Worm (Caenorhabditis elegans) whole organism, L2 larva: ENCODE data around the gene F36G3.2.
"Not testable (repeated sequence)": the region's sequence is repeated elsewhere in the genome, so short reads cannot be mapped to it uniquely, and the experiment has no call there.

ENCODE experiments used
- C34F6.9 ChIP-seq: fragments of 150-350 bp; optimal IDR thresholded peaks from 2 replicates; lab custom pipeline; 2014; ENCODE audit warnings: missing biosample characterization, missing genetic modification characterization
- F13H6.1 ChIP-seq: sonication (generic microtip); optimal IDR thresholded peaks from 2 replicates; lab custom pipeline; 2016; ENCODE audit warnings: missing genetic modification characterization, missing compliant biosample characterization
- R02D3.7 ChIP-seq: fragments of 150-350 bp; optimal IDR thresholded peaks from 2 replicates; lab custom pipeline; 2014; ENCODE audit warnings: missing biosample characterization, missing genetic modification characterization
- Y55F3AM.14 ChIP-seq: fragments of 200-800 bp; sonication (Bioruptor generic); optimal IDR thresholded peaks from 2 replicates; lab custom pipeline; 2018; ENCODE audit warnings: mild to moderate bottlenecking, missing genetic modification characterization, missing compliant biosample characterization
- alr-1 ChIP-seq: fragments of 150-350 bp; optimal IDR thresholded peaks from 2 replicates; lab custom pipeline; 2014; ENCODE audit warnings: missing biosample characterization, missing genetic modification characterization
- aly-2 ChIP-seq: fragments of 150-350 bp; optimal IDR thresholded peaks from 2 replicates; lab custom pipeline; 2014; ENCODE audit warnings: missing biosample characterization, missing genetic modification characterization
- ceh-82 ChIP-seq: fragments of 150-350 bp; optimal IDR thresholded peaks from 2 replicates; lab custom pipeline; 2014; ENCODE audit warnings: missing biosample characterization, missing genetic modification characterization
- crh-2 ChIP-seq: sonication (generic microtip); optimal IDR thresholded peaks from 2 replicates; lab custom pipeline; 2017; ENCODE audit warnings: missing biosample characterization, missing genetic modification characterization
- egl-27 ChIP-seq: sonication (generic microtip); optimal IDR thresholded peaks from 3 replicates; lab custom pipeline; 2017; ENCODE audit warnings: missing biosample characterization, missing genetic modification reagents, missing genetic modification characterization
- elt-1 ChIP-seq: fragments of 150-350 bp; optimal IDR thresholded peaks from 2 replicates; lab custom pipeline; 2014; ENCODE audit warnings: missing biosample characterization, missing genetic modification characterization
- fos-1 ChIP-seq: fragments of 150-350 bp; optimal IDR thresholded peaks from 2 replicates; lab custom pipeline; 2014; ENCODE audit warnings: missing biosample characterization, missing genetic modification characterization
- lin-11 ChIP-seq: fragments of 150-350 bp; sonication (generic microtip); optimal IDR thresholded peaks from 2 replicates; lab custom pipeline; 2014; ENCODE audit warnings: missing biosample characterization, missing genetic modification characterization, inconsistent platforms, mixed read lengths
- lsy-2 ChIP-seq, 2 experiments: fragments of 150-350 bp in 1 of 2; sonication (generic microtip) in 1 of 2; optimal IDR thresholded peaks; 2 replicates each; lab custom pipeline; 2014 to 2017; ENCODE audit warnings: missing biosample characterization in 2 of 2, missing genetic modification characterization in 2 of 2
- mab-5 ChIP-seq: fragments of 150-350 bp; optimal IDR thresholded peaks from 2 replicates; lab custom pipeline; 2014; ENCODE audit warnings: missing biosample characterization, missing genetic modification characterization
- mdl-1 ChIP-seq, 2 experiments: fragments of 150-350 bp in 1 of 2; sonication (generic microtip) in 1 of 2; optimal IDR thresholded peaks; 2 replicates each; lab custom pipeline; 2017; ENCODE audit warnings: missing biosample characterization in 2 of 2, missing genetic modification characterization in 2 of 2
- nhr-10 ChIP-seq: sonication (generic microtip); optimal IDR thresholded peaks from 2 replicates; lab custom pipeline; 2017; ENCODE audit warnings: missing biosample characterization, missing genetic modification characterization
- nhr-11 ChIP-seq: fragments of 150-350 bp; optimal IDR thresholded peaks from 2 replicates; lab custom pipeline; 2014; ENCODE audit warnings: missing biosample characterization, missing genetic modification characterization
- nhr-129 ChIP-seq: fragments of 150-350 bp; optimal IDR thresholded peaks from 2 replicates; lab custom pipeline; 2014; ENCODE audit warnings: missing biosample characterization, missing genetic modification characterization
- nhr-21 ChIP-seq: fragments of 150-350 bp; optimal IDR thresholded peaks from 2 replicates; lab custom pipeline; 2014; ENCODE audit warnings: missing biosample characterization, missing genetic modification characterization
- nhr-237 ChIP-seq: fragments of 150-350 bp; optimal IDR thresholded peaks from 2 replicates; lab custom pipeline; 2014; ENCODE audit warnings: missing biosample characterization, missing genetic modification characterization
- nhr-6 ChIP-seq: fragments of 150-350 bp; optimal IDR thresholded peaks from 2 replicates; lab custom pipeline; 2014; ENCODE audit warnings: missing biosample characterization, missing genetic modification characterization
- nhr-77 ChIP-seq: fragments of 150-350 bp; optimal IDR thresholded peaks from 2 replicates; lab custom pipeline; 2014; ENCODE audit warnings: missing biosample characterization, missing genetic modification characterization
- sem-4 ChIP-seq: fragments of 150-350 bp; optimal IDR thresholded peaks from 2 replicates; lab custom pipeline; 2014; ENCODE audit warnings: missing biosample characterization, missing genetic modification reagents, missing genetic modification characterization
- skn-1 ChIP-seq: sonication (generic microtip); optimal IDR thresholded peaks from 2 replicates; lab custom pipeline; 2017; ENCODE audit warnings: missing biosample characterization, missing genetic modification characterization
- sma-3 ChIP-seq: sonication (generic microtip); optimal IDR thresholded peaks from 2 replicates; lab custom pipeline; 2016; ENCODE audit warnings: missing genetic modification reagents, missing genetic modification characterization, missing compliant biosample characterization
- sma-9 ChIP-seq, 2 experiments: fragments of 150-350 bp in 1 of 2; sonication (generic microtip) in 1 of 2; optimal IDR thresholded peaks; 2 replicates each; lab custom pipeline; 2014 to 2016; ENCODE audit warnings: missing genetic modification characterization in 2 of 2, mild to moderate bottlenecking in 1 of 2, missing biosample characterization in 1 of 2, missing compliant biosample characterization in 1 of 2, missing genetic modification reagents in 1 of 2, moderate library complexity in 1 of 2
- snpc-4 ChIP-seq: fragments of 150-350 bp; optimal IDR thresholded peaks from 2 replicates; lab custom pipeline; 2014; ENCODE audit warnings: missing biosample characterization, missing genetic modification characterization
- unc-39 ChIP-seq: fragments of 150-350 bp; optimal IDR thresholded peaks from 2 replicates; lab custom pipeline; 2014; ENCODE audit warnings: missing biosample characterization, missing genetic modification characterization
- unc-55 ChIP-seq: fragments of 150-350 bp; sonication (generic microtip); optimal IDR thresholded peaks from 3 replicates; lab custom pipeline; 2014; ENCODE audit warnings: missing biosample characterization, missing genetic modification reagents, missing genetic modification characterization
- zag-1 ChIP-seq: fragments of 150-350 bp; optimal IDR thresholded peaks from 2 replicates; lab custom pipeline; 2014; ENCODE audit warnings: missing biosample characterization, missing genetic modification characterization
- ztf-1 ChIP-seq: fragments of 200-800 bp; sonication (Bioruptor generic); conservative IDR thresholded peaks from 2 replicates; pipeline ENCODE4 v1.3.6; 2022; ENCODE audit warnings: missing genetic modification characterization, missing compliant biosample characterization
- ztf-11 ChIP-seq: sonication (generic microtip); optimal IDR thresholded peaks from 2 replicates; lab custom pipeline; 2017; ENCODE audit warnings: missing biosample characterization, missing genetic modification characterization
- ztf-4 ChIP-seq: fragments of 150-350 bp; optimal IDR thresholded peaks from 2 replicates; lab custom pipeline; 2014; ENCODE audit warnings: missing biosample characterization, missing genetic modification characterization

The F36G3.2 gene

DNA sequence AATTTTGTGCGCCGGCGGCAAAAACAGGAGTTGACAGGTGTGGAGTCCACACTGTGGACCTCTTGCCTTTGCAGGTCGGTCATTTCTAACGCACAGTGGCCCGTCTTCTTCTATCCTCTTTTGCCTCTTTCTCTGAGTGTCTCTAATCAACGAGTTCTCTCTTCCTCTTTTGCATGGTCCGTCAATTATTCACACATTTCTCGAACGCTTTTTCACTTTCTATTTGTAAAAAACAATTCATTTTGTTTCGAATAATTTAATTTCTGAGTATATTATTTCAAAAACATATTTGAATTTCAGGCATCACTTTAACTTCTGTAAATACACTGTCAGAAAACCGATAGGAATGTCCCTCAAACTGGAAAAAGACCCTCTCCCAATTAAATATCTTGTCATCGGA, 37.1 kb downstream of the F36G3.2 start, which contains the start of gene T09B9.1:
Gene T09B9.1, plus strand, starts transcription at position 301 of the 400 bp plus-strand sequence.
- TF ChIP-seq F13H6.1: no peak
- TF ChIP-seq ztf-1 (GFP tag; lab: Robert Waterston, UW): no peak
- no peak for TF ChIP-seq unc-39 (tag; lab: Kevin White, UChicago)
- no peak for TF ChIP-seq skn-1
- no peak for TF ChIP-seq sma-9 (GFP tag; optimal IDR thresholded peaks at IDR 0.05; lab: Kevin White, UChicago)
- TF ChIP-seq sma-9 (tag; optimal IDR thresholded peaks at IDR 0.05; lab: Kevin White, UChicago): no peak
- TF ChIP-seq mdl-1 (tag; optimal IDR thresholded peaks at IDR 0.05; lab: Kevin White, UChicago): no peak
- no peak for TF ChIP-seq nhr-77 (tag; lab: Kevin White, UChicago)
- no peak for TF ChIP-seq ztf-11
- no peak for TF ChIP-seq unc-55
- TF ChIP-seq alr-1 (tag; lab: Kevin White, UChicago): no peak
- no peak for TF ChIP-seq aly-2 (tag; lab: Kevin White, UChicago)
- no peak for TF ChIP-seq lin-11
- no peak for TF ChIP-seq C34F6.9 (tag; lab: Kevin White, UChicago)
- no peak for TF ChIP-seq elt-1 (tag; lab: Kevin White, UChicago)
- TF ChIP-seq sem-4: no peak
- no peak for TF ChIP-seq snpc-4

DNA sequence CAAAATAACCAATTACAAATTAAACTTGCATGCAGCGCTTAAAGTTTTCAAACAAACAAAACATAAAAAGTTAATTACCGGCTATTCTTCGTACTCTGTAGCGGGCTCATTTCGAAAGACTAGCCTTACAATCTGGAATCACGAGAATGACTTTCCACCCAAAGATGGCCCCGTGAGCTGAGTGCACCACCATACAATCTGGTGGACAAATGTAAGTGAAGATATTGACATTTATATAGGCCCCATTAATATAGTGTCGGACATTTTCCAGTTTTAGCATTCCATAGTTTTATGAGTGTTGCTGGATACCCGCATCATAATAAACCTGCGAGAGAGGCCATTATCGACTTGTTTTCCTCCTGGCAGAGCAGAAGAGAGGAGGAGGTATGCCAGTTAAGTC, 39.5 kb downstream of the F36G3.2 start:
- TF ChIP-seq F13H6.1 (no peak), alr-1 (tag; lab: Kevin White, UChicago) (no peak)

- TF ChIP-seq sma-3 (GFP tag; lab: Kevin White, UChicago) (peak; percentile 77), mdl-1 (tag; optimal IDR thresholded peaks at IDR 0.05; lab: Kevin White, UChicago) (peak in 1 of 2 experiments; percentile 58), ceh-82 (peak; percentile 24), mab-5 (peak; percentile 56), egl-27 (tag; lab: Kevin White, UChicago) (peak; percentile 87), sma-9 (GFP tag; optimal IDR thresholded peaks at IDR 0.05; lab: Kevin White, UChicago) (peak; percentile 88), nhr-10 (tag; lab: Kevin White, UChicago) (peak; percentile 35), nhr-21 (tag; lab: Kevin White, UChicago) (peak; percentile 83), nhr-11 (tag; lab: Kevin White, UChicago) (peak; percentile 54), fos-1 (tag; lab: Kevin White, UChicago) (peak; percentile 87), C34F6.9 (tag; lab: Kevin White, UChicago) (peak; percentile 85), nhr-6 (tag; lab: Kevin White, UChicago) (peak; percentile 11), lsy-2 (tag; optimal IDR thresholded peaks at IDR 0.05; lab: Kevin White, UChicago) (peak in 1 of 2 experiments; percentile 68), nhr-129 (peak; percentile 92), Y55F3AM.14 (GFP tag; lab: Kevin White, UChicago) (peak; percentile 88), crh-2 (tag; lab: Kevin White, UChicago) (peak; percentile 83), R02D3.7 (tag; lab: Kevin White, UChicago) (peak; percentile 12), lin-11 (peak; percentile 80), sem-4 (peak; percentile 82), F13H6.1 (peak; percentile 90), unc-55 (peak; percentile 92), ztf-4 (tag; lab: Kevin White, UChicago) (peak; percentile 69), zag-1 (tag; lab: Kevin White, UChicago) (peak; percentile 58), nhr-237 (tag; lab: Kevin White, UChicago) (peak; percentile 14)
- TF ChIP-seq sma-9 (tag; optimal IDR thresholded peaks at IDR 0.05; lab: Kevin White, UChicago): not testable (repeated sequence)
Measured at ce11 chrX:9743513-9743914, 50.6 kb downstream of the F36G3.2 start.
